Worm (Caenorhabditis elegans) whole organism, late embryonic: ENCODE measurements around the gene sucl-1.

Experiments
- F13H6.1 ChIP-seq: sonication (generic microtip); optimal IDR thresholded peaks from 2 replicates; lab custom pipeline; 2016; ENCODE audit warnings: missing genetic modification characterization, missing compliant biosample characterization
- ceh-45 ChIP-seq: fragments of 200-800 bp; sonication (Bioruptor generic); IDR thresholded peaks from 2 replicates; pipeline ENCODE4 v1.3.6; 2022; ENCODE audit warnings: missing genetic modification reagents, missing genetic modification characterization, missing compliant biosample characterization
- lin-11 ChIP-seq: fragments of 200-800 bp; sonication (Bioruptor generic); optimal IDR thresholded peaks from 2 replicates; lab custom pipeline; 2018; ENCODE audit warnings: mild to moderate bottlenecking, missing genetic modification characterization, missing compliant biosample characterization
- pag-3 ChIP-seq: sonication (generic microtip); optimal IDR thresholded peaks from 2 replicates; lab custom pipeline; 2016; ENCODE audit warnings: missing compliant biosample characterization, missing genetic modification characterization, borderline replicate concordance
- pax-1 ChIP-seq: fragments of 150-350 bp; optimal IDR thresholded peaks from 2 replicates; lab custom pipeline; 2014; ENCODE audit warnings: missing biosample characterization, missing genetic modification characterization
- unc-55 ChIP-seq: sonication (generic microtip); optimal IDR thresholded peaks from 2 replicates; lab custom pipeline; 2017; ENCODE audit warnings: missing biosample characterization, missing genetic modification reagents, missing genetic modification characterization

- TF ChIP-seq pag-3 (no peak), F13H6.1 (tag; lab: Kevin White, UChicago) (no peak), lin-11 (tag; lab: Kevin White, UChicago) (no peak), ceh-45 (GFP tag; lab: Robert Waterston, UW) (no peak), pax-1 (tag; lab: Kevin White, UChicago) (no peak), unc-55 (GFP tag; lab: Kevin White, UChicago) (no peak)
These were observed 7.2 kb downstream of the sucl-1 start, which contains the start of gene C05G5.5 for ce11 chrX:14761021-14761420.
